Fruit fly (Drosophila melanogaster) whole organism, embryonic: ENCODE results near the gene SmydA-2.

Experiments
- Atf-2 ChIP-seq: fragments of 200-800 bp; sonication (Bioruptor generic); optimal IDR thresholded peaks from 2 replicates; lab custom pipeline; 2016; ENCODE audit warnings: missing biosample characterization, missing genetic modification characterization
- B-H2 ChIP-seq: fragments of 200-800 bp; sonication (Bioruptor generic); optimal IDR thresholded peaks from 2 replicates; lab custom pipeline; 2018; ENCODE audit warnings: missing biosample characterization, mild to moderate bottlenecking, missing genetic modification characterization
- BtbVII ChIP-seq: fragments of 200-800 bp; sonication (Bioruptor generic); optimal IDR thresholded peaks from 3 replicates; lab custom pipeline; 2017; ENCODE audit warnings: missing biosample characterization, mild to moderate bottlenecking, missing genetic modification characterization
- C15 ChIP-seq: fragments of 200-800 bp; sonication (Bioruptor generic); IDR thresholded peaks from 3 replicates; pipeline ENCODE4 v1.3.6; 2022; ENCODE audit warnings: missing biosample characterization, missing genetic modification characterization
- CG10267 ChIP-seq: fragments of 200-800 bp; sonication (Bioruptor generic); optimal IDR thresholded peaks from 2 replicates; lab custom pipeline; 2018; ENCODE audit warnings: missing biosample characterization, mild to moderate bottlenecking, missing genetic modification characterization, moderate library complexity
- CG11456 ChIP-seq: fragments of 200-800 bp; sonication (Bioruptor generic); IDR thresholded peaks from 3 replicates; pipeline ENCODE4 v1.3.6; 2022; ENCODE audit warnings: missing biosample characterization, missing genetic modification characterization
- CG12071 ChIP-seq: fragments of 200-800 bp; sonication (Bioruptor generic); optimal IDR thresholded peaks from 3 replicates; lab custom pipeline; 2018; ENCODE audit warnings: missing biosample characterization, mild to moderate bottlenecking, missing genetic modification characterization
- CG12299 ChIP-seq: fragments of 200-800 bp; sonication (Bioruptor generic); optimal IDR thresholded peaks from 2 replicates; lab custom pipeline; 2018; ENCODE audit warnings: missing biosample characterization, mild to moderate bottlenecking, missing genetic modification characterization
- CG12942 ChIP-seq: fragments of 200-800 bp; sonication (Bioruptor generic); optimal IDR thresholded peaks from 3 replicates; lab custom pipeline; 2016; ENCODE audit warnings: missing biosample characterization, missing genetic modification characterization
- CG14441 ChIP-seq: fragments of 200-800 bp; sonication (Bioruptor generic); IDR thresholded peaks from 2 replicates; pipeline ENCODE4 v1.3.6; 2022; ENCODE audit warnings: missing biosample characterization, missing genetic modification characterization
- CG15073 ChIP-seq: fragments of 200-800 bp; sonication (Bioruptor generic); optimal IDR thresholded peaks from 2 replicates; lab custom pipeline; 2016; ENCODE audit warnings: missing biosample characterization, missing genetic modification characterization
- CG15601 ChIP-seq: fragments of 200-800 bp; sonication (Bioruptor generic); optimal IDR thresholded peaks from 3 replicates; lab custom pipeline; 2019; ENCODE audit warnings: missing biosample characterization, mild to moderate bottlenecking, missing genetic modification characterization, moderate library complexity
- CG1792 ChIP-seq: fragments of 200-800 bp; sonication (Bioruptor generic); optimal IDR thresholded peaks from 2 replicates; lab custom pipeline; 2016; ENCODE audit warnings: missing biosample characterization, missing genetic modification characterization
- CG31365 ChIP-seq: fragments of 200-800 bp; sonication (Bioruptor generic); optimal IDR thresholded peaks from 2 replicates; lab custom pipeline; 2018; ENCODE audit warnings: missing biosample characterization, mild to moderate bottlenecking, missing genetic modification characterization
- CG34224 ChIP-seq: fragments of 200-800 bp; sonication (Bioruptor generic); IDR thresholded peaks from 3 replicates; pipeline ENCODE4 v1.3.6; 2022; ENCODE audit warnings: missing biosample characterization, missing genetic modification characterization; ENCODE audit not compliant: partially characterized antibody
- CG3838 ChIP-seq: fragments of 200-800 bp; sonication (Bioruptor generic); optimal IDR thresholded peaks from 3 replicates; lab custom pipeline; 2016; ENCODE audit warnings: missing biosample characterization, missing genetic modification characterization
- CG3995 ChIP-seq: fragments of 200-800 bp; sonication (Bioruptor generic); optimal IDR thresholded peaks from 3 replicates; lab custom pipeline; 2016; ENCODE audit warnings: missing biosample characterization, missing genetic modification characterization
- CG42726 ChIP-seq: fragments of 200-800 bp; sonication (Bioruptor generic); IDR thresholded peaks from 2 replicates; pipeline ENCODE4 v1.3.6; 2022; ENCODE audit warnings: missing biosample characterization, missing genetic modification characterization; ENCODE audit not compliant: partially characterized antibody
- CHES-1-like ChIP-seq: fragments of 200-800 bp; sonication (Bioruptor generic); optimal IDR thresholded peaks from 2 replicates; lab custom pipeline; 2016; ENCODE audit warnings: missing biosample characterization, missing genetic modification characterization
- Dbx ChIP-seq: fragments of 200-800 bp; sonication (Bioruptor generic); IDR thresholded peaks from 3 replicates; pipeline ENCODE4 v1.3.6; 2022; ENCODE audit warnings: missing biosample characterization, missing genetic modification characterization
- Eip74EF ChIP-seq, 2 experiments: fragments of 200-800 bp in 1 of 2; fragments of >200 bp in 1 of 2; sonication (Bioruptor generic) in 1 of 2; optimal IDR thresholded peaks; 2 replicates each; lab custom pipeline; 2017 to 2019; ENCODE audit warnings: missing biosample characterization in 2 of 2, missing genetic modification characterization in 2 of 2, mild to moderate bottlenecking in 1 of 2, moderate library complexity in 1 of 2
- Fer1 ChIP-seq: fragments of 200-800 bp; sonication (Bioruptor generic); optimal IDR thresholded peaks from 2 replicates; lab custom pipeline; 2017; ENCODE audit warnings: missing biosample characterization, mild to moderate bottlenecking, missing genetic modification characterization
- GATAe ChIP-seq: fragments of 200-800 bp; sonication (Bioruptor generic); conservative IDR thresholded peaks from 2 replicates; pipeline ENCODE4 v1.3.6; 2022; ENCODE audit warnings: missing biosample characterization, missing genetic modification characterization
- Hand ChIP-seq: fragments of 200-800 bp; sonication (Bioruptor generic); optimal IDR thresholded peaks from 2 replicates; lab custom pipeline; 2017; ENCODE audit warnings: mild to moderate bottlenecking, missing biosample characterization, missing genetic modification reagents, missing genetic modification characterization
- Max ChIP-seq: fragments of 200-800 bp; sonication (Bioruptor generic); optimal IDR thresholded peaks from 2 replicates; lab custom pipeline; 2016; ENCODE audit warnings: missing biosample characterization, mild to moderate bottlenecking, missing genetic modification characterization
- Med ChIP-seq: fragments of 200-800 bp; sonication (Bioruptor generic); peaks from one replicate; lab custom pipeline; 2016; ENCODE audit warnings: missing biosample characterization, missing genetic modification characterization, mild to moderate bottlenecking, inconsistent platforms, moderate library complexity
- NK7.1 ChIP-seq: fragments of 200-800 bp; sonication (Bioruptor generic); optimal IDR thresholded peaks from 3 replicates; lab custom pipeline; 2016; ENCODE audit warnings: missing biosample characterization, missing genetic modification characterization
- PHDP ChIP-seq: fragments of 200-800 bp; sonication (Bioruptor generic); optimal IDR thresholded peaks from 3 replicates; lab custom pipeline; 2018; ENCODE audit warnings: missing biosample characterization, mild to moderate bottlenecking, missing genetic modification characterization, moderate library complexity
- TFAM ChIP-seq: fragments of 200-800 bp; sonication (Bioruptor generic); optimal IDR thresholded peaks from 2 replicates; lab custom pipeline; 2017; ENCODE audit warnings: missing biosample characterization, missing genetic modification characterization, inconsistent platforms
- Trl ChIP-seq, 3 experiments: fragments of >200 bp in 2 of 3; fragments of 200-800 bp in 1 of 3; sonication (Bioruptor generic) in 1 of 3; optimal IDR thresholded peaks; 2 replicates in 1 of 3; 3 replicates in 2 of 3; lab custom pipeline; 2016 to 2017; ENCODE audit warnings: missing biosample characterization in 1 of 3, missing genetic modification characterization in 1 of 3
- Vsx1 ChIP-seq: fragments of 200-800 bp; sonication (Bioruptor generic); optimal IDR thresholded peaks from 2 replicates; lab custom pipeline; 2017; ENCODE audit warnings: missing biosample characterization, mild to moderate bottlenecking, missing genetic modification characterization, missing genetic modification reagents
- bigmax ChIP-seq: fragments of 200-800 bp; sonication (Bioruptor generic); optimal IDR thresholded peaks from 2 replicates; lab custom pipeline; 2018; ENCODE audit warnings: missing biosample characterization, mild to moderate bottlenecking, missing genetic modification characterization
- bowl ChIP-seq: fragments of 200-800 bp; sonication (Bioruptor generic); IDR thresholded peaks from 2 replicates; pipeline ENCODE4 v1.3.6; 2022; ENCODE audit warnings: missing biosample characterization, missing genetic modification characterization
- dm ChIP-seq: fragments of 200-800 bp; sonication (Bioruptor generic); optimal IDR thresholded peaks from 3 replicates; lab custom pipeline; 2016; ENCODE audit warnings: missing biosample characterization, missing genetic modification characterization
- gce ChIP-seq: fragments of 200-800 bp; sonication (Bioruptor generic); IDR thresholded peaks from 3 replicates; pipeline ENCODE4 v1.3.6; 2022; ENCODE audit warnings: missing biosample characterization, missing genetic modification characterization
- h ChIP-seq: fragments of >200 bp; optimal IDR thresholded peaks from 2 replicates; lab custom pipeline; 2017
- hth ChIP-seq: fragments of >200 bp; optimal IDR thresholded peaks from 2 replicates; lab custom pipeline; 2017; ENCODE audit warnings: inconsistent platforms
- kah ChIP-seq: fragments of 200-800 bp; sonication (Bioruptor generic); optimal IDR thresholded peaks from 2 replicates; lab custom pipeline; 2018; ENCODE audit warnings: missing biosample characterization, mild to moderate bottlenecking, missing genetic modification characterization
- kay ChIP-seq: fragments of 200-800 bp; sonication (Bioruptor generic); optimal IDR thresholded peaks from 2 replicates; lab custom pipeline; 2016; ENCODE audit warnings: missing biosample characterization, missing genetic modification characterization
- lola ChIP-seq, 3 experiments: fragments of >200 bp in 2 of 3; fragments of 200-800 bp in 1 of 3; sonication (Bioruptor generic) in 1 of 3; optimal IDR thresholded peaks; 2 replicates each; lab custom pipeline; 2017 to 2019; ENCODE audit warnings: missing biosample characterization in 3 of 3, missing genetic modification characterization in 3 of 3, mild to moderate bottlenecking in 1 of 3, moderate library complexity in 1 of 3
- mirr ChIP-seq: fragments of 200-800 bp; sonication (Bioruptor generic); optimal IDR thresholded peaks from 3 replicates; lab custom pipeline; 2018; ENCODE audit warnings: missing biosample characterization, mild to moderate bottlenecking, missing genetic modification characterization
- nerfin-1 ChIP-seq: fragments of 200-800 bp; sonication (Bioruptor generic); optimal IDR thresholded peaks from 3 replicates; lab custom pipeline; 2019; ENCODE audit warnings: missing biosample characterization, mild to moderate bottlenecking, missing genetic modification characterization, moderate library complexity
- pb ChIP-seq: fragments of 200-800 bp; sonication (Bioruptor generic); optimal IDR thresholded peaks from 3 replicates; lab custom pipeline; 2016; ENCODE audit warnings: missing biosample characterization, missing genetic modification characterization
- pfk ChIP-seq: fragments of 200-800 bp; sonication (Bioruptor generic); optimal IDR thresholded peaks from 2 replicates; lab custom pipeline; 2018; ENCODE audit warnings: missing biosample characterization, mild to moderate bottlenecking, missing genetic modification characterization, moderate library complexity
- phol ChIP-seq: fragments of 200-800 bp; sonication (Bioruptor generic); optimal IDR thresholded peaks from 3 replicates; lab custom pipeline; 2018; ENCODE audit warnings: missing biosample characterization, mild to moderate bottlenecking, missing genetic modification characterization, moderate library complexity
- pnt ChIP-seq: fragments of 200-800 bp; sonication (Bioruptor generic); optimal IDR thresholded peaks from 3 replicates; lab custom pipeline; 2016; ENCODE audit warnings: missing biosample characterization, missing genetic modification characterization
- sim ChIP-seq: fragments of 200-800 bp; sonication (Bioruptor generic); IDR thresholded peaks from 2 replicates; pipeline ENCODE4 v1.3.6; 2022; ENCODE audit warnings: missing biosample characterization, missing genetic modification characterization
- sob ChIP-seq: fragments of 200-800 bp; sonication (Bioruptor generic); IDR thresholded peaks from 2 replicates; pipeline ENCODE4 v1.3.6; 2022; ENCODE audit warnings: missing biosample characterization, missing genetic modification characterization
- stwl ChIP-seq: fragments of 200-800 bp; sonication (Bioruptor generic); optimal IDR thresholded peaks from 3 replicates; lab custom pipeline; 2018; ENCODE audit warnings: missing biosample characterization, mild to moderate bottlenecking, missing genetic modification characterization, moderate library complexity
- ttk ChIP-seq: fragments of 200-800 bp; sonication (Bioruptor generic); IDR thresholded peaks from 2 replicates; pipeline ENCODE4 v2.1.2; 2022; ENCODE audit warnings: missing biosample characterization, missing genetic modification characterization
- vfl ChIP-seq: fragments of 200-800 bp; sonication (Bioruptor generic); optimal IDR thresholded peaks from 2 replicates; lab custom pipeline; 2016; ENCODE audit warnings: missing biosample characterization, missing genetic modification characterization

Gene SmydA-2

DNA sequence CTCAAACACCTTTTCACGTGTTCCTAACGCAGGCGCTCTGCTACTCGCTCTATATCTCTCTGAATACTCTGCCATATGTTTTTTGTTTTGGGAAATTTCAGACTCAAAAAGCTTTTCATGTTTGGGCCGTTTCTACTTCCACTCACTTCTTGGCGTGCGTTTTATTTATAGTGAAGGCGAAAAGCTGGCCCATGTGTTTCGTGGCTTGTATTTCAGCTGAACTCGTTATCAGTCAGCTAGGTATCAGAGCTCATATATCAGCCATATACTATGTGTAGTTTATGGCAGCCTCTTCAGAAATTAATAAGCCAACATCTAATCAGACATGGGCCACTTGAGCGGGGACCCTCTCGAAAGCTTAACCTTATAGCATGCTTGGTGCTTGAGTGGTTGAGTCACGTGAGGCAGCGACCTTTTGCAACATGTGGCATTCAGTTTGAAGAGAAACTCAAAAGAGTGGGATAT is 8.5 kb downstream of the SmydA-2 start (continued):
- no peak for TF ChIP-seq Max (GFP tag; lab: Kevin White, UChicago)
- TF ChIP-seq CG31365 (tag; lab: Kevin White, UChicago), result no peak
- TF ChIP-seq stwl, result no peak
- TF ChIP-seq CG12071 (GFP tag; lab: Kevin White, UChicago), result peak; percentile 56
- TF ChIP-seq NK7.1 (GFP tag; lab: Kevin White, UChicago), result no peak
- no peak for TF ChIP-seq hth (lab: Kevin White, UChicago)
- no peak for TF ChIP-seq gce
- no peak for TF ChIP-seq sim
- no peak for TF ChIP-seq bowl (GFP tag; lab: Robert Waterston, UW)
- no peak for TF ChIP-seq kah
- no peak for TF ChIP-seq CG11456
- peak; percentile 66 for TF ChIP-seq B-H2 (GFP tag; lab: Kevin White, UChicago)
- TF ChIP-seq Med, result peak; percentile 49
- no peak for TF ChIP-seq CG1792 (GFP tag; lab: Kevin White, UChicago)
- TF ChIP-seq PHDP (tag; lab: Kevin White, UChicago), result peak; percentile 29
- no peak for TF ChIP-seq CG14441
- no peak for TF ChIP-seq h (lab: Kevin White, UChicago)
- TF ChIP-seq CG3838 (GFP tag; lab: Kevin White, UChicago), result no peak
- TF ChIP-seq Vsx1 (GFP tag; lab: Kevin White, UChicago), result peak; percentile 83
- peak; percentile 20 for TF ChIP-seq bigmax
- TF ChIP-seq CG12299 (tag; lab: Kevin White, UChicago), result no peak
- TF ChIP-seq sob, result no peak
- no peak for TF ChIP-seq phol (tag; lab: Kevin White, UChicago)
- no peak for TF ChIP-seq CG10267
- no peak for TF ChIP-seq CG15073
- no peak for TF ChIP-seq CHES-1-like (GFP tag; lab: Kevin White, UChicago)
- TF ChIP-seq Eip74EF (GFP tag; optimal IDR thresholded peaks at IDR 0.05; lab: Kevin White, UChicago), result peak in 1 of 2 experiments; percentile 32
- no peak for TF ChIP-seq kay (GFP tag; lab: Kevin White, UChicago)
- TF ChIP-seq pb, result no peak
- no peak for TF ChIP-seq TFAM (GFP tag; lab: Kevin White, UChicago)
- TF ChIP-seq BtbVII (GFP tag; lab: Kevin White, UChicago), result peak; percentile 3
- peak; percentile 66 for TF ChIP-seq Fer1
- TF ChIP-seq GATAe (GFP tag; lab: Robert Waterston, UW), result peak; percentile 28; the same call in 1 of the 2 replicates
- TF ChIP-seq Trl (optimal IDR thresholded peaks at IDR 0.05; lab: Kevin White, UChicago), result peak; percentile 28 to 61
- no peak for TF ChIP-seq Trl (GFP tag; optimal IDR thresholded peaks at IDR 0.05; lab: Kevin White, UChicago)
- TF ChIP-seq CG12942, result no peak
- no peak for TF ChIP-seq lola (GFP tag; optimal IDR thresholded peaks at IDR 0.05; lab: Kevin White, UChicago)
- no peak for TF ChIP-seq CG3995 (GFP tag; lab: Kevin White, UChicago)
- TF ChIP-seq Hand, result peak; percentile 45
- no peak for TF ChIP-seq CG42726 (GFP tag; lab: Robert Waterston, UW)
- TF ChIP-seq CG15601 (tag; lab: Kevin White, UChicago), result peak; percentile 4
- TF ChIP-seq Atf-2 (GFP tag; lab: Kevin White, UChicago), result no peak
- TF ChIP-seq nerfin-1 (tag; lab: Kevin White, UChicago), result no peak
- 0 out of 3 replicates have a peak, but pooled peaks have one; percentile 5 for TF ChIP-seq Dbx (GFP tag; lab: Robert Waterston, UW)
- no peak for TF ChIP-seq pnt (GFP tag; lab: Kevin White, UChicago)
- peak; percentile 20 for TF ChIP-seq pfk
- TF ChIP-seq ttk (GFP tag; lab: Robert Waterston, UW), result no peak
- peak; percentile 95 for TF ChIP-seq mirr
- TF ChIP-seq CG34224 (GFP tag; lab: Robert Waterston, UW), result no peak
- peak; percentile 6 for TF ChIP-seq dm (GFP tag; lab: Kevin White, UChicago)
- no peak for TF ChIP-seq C15 (GFP tag; lab: Robert Waterston, UW)
- no peak for TF ChIP-seq vfl (GFP tag; lab: Kevin White, UChicago)
